Worm (Caenorhabditis elegans) whole organism, L3 larva: ENCODE data around the gene K07H8.9.
A peak's percentile ranks its signal among the peaks of the same experiment; 100 is the strongest.

Experiments
- R02D3.7 ChIP-seq: fragments of 150-350 bp; optimal IDR thresholded peaks from 2 replicates; lab custom pipeline; 2014; ENCODE audit warnings: missing biosample characterization, missing genetic modification characterization
- ZK546.5 ChIP-seq: sonication (generic microtip); optimal IDR thresholded peaks from 2 replicates; lab custom pipeline; 2017; ENCODE audit warnings: missing biosample characterization, missing genetic modification characterization
- ama-1 ChIP-seq: fragments of 150-350 bp; optimal IDR thresholded peaks from 2 replicates; lab custom pipeline; 2018
- ceh-16 ChIP-seq: sonication (generic microtip); optimal IDR thresholded peaks from 2 replicates; lab custom pipeline; 2017; ENCODE audit warnings: missing biosample characterization, missing genetic modification characterization
- ceh-82 ChIP-seq: fragments of 150-350 bp; optimal IDR thresholded peaks from 2 replicates; lab custom pipeline; 2014; ENCODE audit warnings: missing biosample characterization, missing genetic modification characterization
- ceh-9 ChIP-seq: sonication (generic microtip); optimal IDR thresholded peaks from 2 replicates; lab custom pipeline; 2018; ENCODE audit warnings: missing biosample characterization, missing genetic modification characterization
- egl-27 ChIP-seq: sonication (generic microtip); optimal IDR thresholded peaks from 4 replicates; lab custom pipeline; 2017; ENCODE audit warnings: missing biosample characterization, missing genetic modification reagents, missing genetic modification characterization
- egl-5 ChIP-seq: fragments of 150-350 bp; optimal IDR thresholded peaks from 2 replicates; lab custom pipeline; 2017; ENCODE audit warnings: missing biosample characterization, missing genetic modification reagents, missing genetic modification characterization, inconsistent platforms
- elt-1 ChIP-seq: fragments of 150-350 bp; optimal IDR thresholded peaks from 2 replicates; lab custom pipeline; 2014; ENCODE audit warnings: missing biosample characterization, missing genetic modification characterization
- elt-2 ChIP-seq: sonication (generic microtip); optimal IDR thresholded peaks from 2 replicates; lab custom pipeline; 2016; ENCODE audit warnings: missing genetic modification reagents, mild to moderate bottlenecking, missing genetic modification characterization, missing compliant biosample characterization
- fkh-2 ChIP-seq: fragments of 150-350 bp; optimal IDR thresholded peaks from 2 replicates; lab custom pipeline; 2014; ENCODE audit warnings: missing biosample characterization, missing genetic modification reagents, missing genetic modification characterization
- fos-1 ChIP-seq: fragments of 150-350 bp; optimal IDR thresholded peaks from 2 replicates; lab custom pipeline; 2014; ENCODE audit warnings: missing biosample characterization, missing genetic modification characterization
- hmg-11 ChIP-seq: sonication (generic microtip); optimal IDR thresholded peaks from 2 replicates; lab custom pipeline; 2016; ENCODE audit warnings: missing genetic modification characterization, missing compliant biosample characterization
- jun-1 ChIP-seq: fragments of 150-350 bp; optimal IDR thresholded peaks from 2 replicates; lab custom pipeline; 2014; ENCODE audit warnings: missing biosample characterization, missing genetic modification reagents, missing genetic modification characterization
- lin-15B ChIP-seq: fragments of 150-350 bp; optimal IDR thresholded peaks from 2 replicates; lab custom pipeline; 2014; ENCODE audit warnings: missing biosample characterization, missing genetic modification characterization
- lin-39 ChIP-seq: fragments of 150-350 bp; optimal IDR thresholded peaks from 2 replicates; lab custom pipeline; 2018; ENCODE audit warnings: missing biosample characterization, missing genetic modification reagents, missing genetic modification characterization
- lsy-12 ChIP-seq: sonication (generic microtip); optimal IDR thresholded peaks from 2 replicates; lab custom pipeline; 2016; ENCODE audit warnings: mild to moderate bottlenecking, missing genetic modification characterization, missing compliant biosample characterization
- nfya-1 ChIP-seq: sonication (generic microtip); optimal IDR thresholded peaks from 2 replicates; lab custom pipeline; 2017; ENCODE audit warnings: missing genetic modification characterization, mild to moderate bottlenecking, missing compliant biosample characterization, antibody characterized with exemption, moderate library complexity; ENCODE audit not compliant: insufficient read depth
- nhr-11 ChIP-seq: fragments of 150-350 bp; optimal IDR thresholded peaks from 2 replicates; lab custom pipeline; 2014; ENCODE audit warnings: missing biosample characterization, missing genetic modification characterization
- nhr-12 ChIP-seq: fragments of 150-350 bp; optimal IDR thresholded peaks from 2 replicates; lab custom pipeline; 2014; ENCODE audit warnings: missing biosample characterization, missing genetic modification characterization
- nhr-23 ChIP-seq: fragments of 150-350 bp; optimal IDR thresholded peaks from 2 replicates; lab custom pipeline; 2014; ENCODE audit warnings: missing biosample characterization, missing genetic modification reagents, missing genetic modification characterization
- nhr-237 ChIP-seq: fragments of 150-350 bp; optimal IDR thresholded peaks from 2 replicates; lab custom pipeline; 2014; ENCODE audit warnings: missing biosample characterization, missing genetic modification characterization
- nhr-25 ChIP-seq: sonication (generic microtip); optimal IDR thresholded peaks from 2 replicates; lab custom pipeline; 2017; ENCODE audit warnings: missing biosample characterization, missing genetic modification characterization
- nhr-28 ChIP-seq: fragments of 150-350 bp; optimal IDR thresholded peaks from 2 replicates; lab custom pipeline; 2014; ENCODE audit warnings: missing biosample characterization, missing genetic modification characterization
- nhr-43 ChIP-seq: sonication (generic microtip); optimal IDR thresholded peaks from 2 replicates; lab custom pipeline; 2016; ENCODE audit warnings: mild to moderate bottlenecking, missing genetic modification characterization, missing compliant biosample characterization; ENCODE audit not compliant: poor library complexity, severe bottlenecking
- nhr-76 ChIP-seq: fragments of 150-350 bp; sonication (generic microtip); optimal IDR thresholded peaks from 5 replicates; lab custom pipeline; 2014; ENCODE audit warnings: missing biosample characterization, missing genetic modification characterization
- pha-4 ChIP-seq: fragments of 150-350 bp; optimal IDR thresholded peaks from 2 replicates; lab custom pipeline; 2014; ENCODE audit warnings: missing biosample characterization, missing genetic modification reagents, missing genetic modification characterization
- pqm-1 ChIP-seq: fragments of 150-350 bp; optimal IDR thresholded peaks from 2 replicates; lab custom pipeline; 2017; ENCODE audit warnings: missing biosample characterization, missing genetic modification characterization, inconsistent platforms
- sea-2 ChIP-seq: fragments of 150-350 bp; sonication (generic microtip); optimal IDR thresholded peaks from 4 replicates; lab custom pipeline; 2014; ENCODE audit warnings: missing biosample characterization, missing genetic modification reagents, missing genetic modification characterization
- snpc-4 ChIP-seq: fragments of 150-350 bp; optimal IDR thresholded peaks from 2 replicates; lab custom pipeline; 2014; ENCODE audit warnings: missing biosample characterization, missing genetic modification characterization
- tbx-2 ChIP-seq: sonication (generic microtip); optimal IDR thresholded peaks from 2 replicates; lab custom pipeline; 2016; ENCODE audit warnings: mild to moderate bottlenecking, missing genetic modification characterization, missing compliant biosample characterization
- unc-39 ChIP-seq: sonication (generic microtip); optimal IDR thresholded peaks from 4 replicates; lab custom pipeline; 2017; ENCODE audit warnings: missing biosample characterization, missing genetic modification characterization
- unc-62 ChIP-seq: fragments of 150-350 bp; sonication (generic microtip); optimal IDR thresholded peaks from 4 replicates; lab custom pipeline; 2014; ENCODE audit warnings: missing biosample characterization, missing genetic modification reagents, missing genetic modification characterization
- zag-1 ChIP-seq: fragments of 150-350 bp; optimal IDR thresholded peaks from 2 replicates; lab custom pipeline; 2014; ENCODE audit warnings: missing biosample characterization, missing genetic modification characterization
- ztf-11 ChIP-seq: fragments of 150-350 bp; optimal IDR thresholded peaks from 2 replicates; lab custom pipeline; 2014; ENCODE audit warnings: missing biosample characterization, missing genetic modification characterization
- ztf-4 ChIP-seq: fragments of 150-350 bp; optimal IDR thresholded peaks from 2 replicates; lab custom pipeline; 2014; ENCODE audit warnings: missing biosample characterization, missing genetic modification characterization

Gene K07H8.9

DNA sequence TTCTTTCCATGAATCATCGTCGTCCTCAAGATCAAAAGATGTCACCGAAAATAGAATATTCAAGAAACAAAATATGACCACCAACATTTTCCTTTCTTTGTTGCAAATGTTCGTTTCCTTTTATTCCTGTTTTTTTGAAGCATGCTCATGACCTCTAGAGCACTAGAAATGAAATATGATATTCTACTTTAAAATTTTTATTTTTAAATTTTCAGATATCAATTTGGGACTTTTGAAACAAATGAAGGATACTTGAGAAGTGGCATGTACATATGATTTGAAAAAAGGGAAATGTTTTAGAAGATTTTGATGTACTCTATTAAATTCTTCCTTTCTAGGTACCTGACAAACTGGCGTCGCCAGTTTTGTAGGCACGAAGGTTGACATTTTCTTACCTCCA lies 11.0 kb downstream of the K07H8.9 start, which contains the start of gene K07H8.11:
K07H8.11 (minus strand) TSS at position 101 of the 400 bp plus-strand sequence.
- TF ChIP-seq nfya-1 (tag; lab: Kevin White, UChicago) (no peak), fkh-2 (no peak), nhr-11 (tag; lab: Kevin White, UChicago) (no peak), lsy-12 (no peak)

DNA sequence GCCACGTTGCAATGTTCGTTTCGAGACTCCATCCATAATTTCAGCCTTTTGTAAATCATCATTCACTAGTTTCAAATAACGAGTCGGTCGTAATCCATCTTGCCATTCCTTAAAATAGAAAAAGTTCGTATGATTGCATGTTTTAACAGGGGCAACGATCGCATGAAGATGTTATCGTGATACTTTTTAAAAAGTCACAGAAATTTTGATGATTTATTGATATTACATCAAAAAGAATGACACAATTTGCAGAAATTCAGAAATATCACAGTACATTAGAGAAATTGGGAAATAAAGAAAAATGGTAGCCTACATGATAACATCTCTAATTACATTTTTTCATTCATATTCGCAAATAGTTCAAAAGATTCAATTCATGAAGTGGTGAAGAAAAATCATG lies 12.9 kb downstream of the K07H8.9 start:
- TF ChIP-seq ztf-4 (tag; lab: Kevin White, UChicago) (no peak), nhr-25 (no peak), ceh-9 (tag; lab: Kevin White, UChicago) (no peak), elt-1 (tag; lab: Kevin White, UChicago) (peak; percentile 66), nhr-11 (tag; lab: Kevin White, UChicago) (no peak), unc-39 (tag; lab: Kevin White, UChicago) (no peak), ama-1 (no peak), nhr-12 (tag; lab: Kevin White, UChicago) (no peak)

- no peak for TF ChIP-seq ceh-16 (tag; lab: Kevin White, UChicago)
- TF ChIP-seq ama-1 = no peak
- TF ChIP-seq ceh-82 (tag; lab: Kevin White, UChicago) = no peak
- TF ChIP-seq elt-2 (tag; lab: Kevin White, UChicago) = no peak
- no peak for TF ChIP-seq egl-5 (tag; lab: Kevin White, UChicago)
- TF ChIP-seq fkh-2 = no peak
- no peak for TF ChIP-seq ceh-9 (tag; lab: Kevin White, UChicago)
- TF ChIP-seq zag-1 (tag; lab: Kevin White, UChicago) = no peak
Observed at ce11 chrIV:8268024-8268423, 18.3 kb downstream of the K07H8.9 start, which contains the start of the genes K07H8.5 and K07H8.8. Gene K07H8.5 (plus strand): TSS chrIV:8268324. Gene K07H8.8 (minus strand): TSS chrIV:8268412.

DNA sequence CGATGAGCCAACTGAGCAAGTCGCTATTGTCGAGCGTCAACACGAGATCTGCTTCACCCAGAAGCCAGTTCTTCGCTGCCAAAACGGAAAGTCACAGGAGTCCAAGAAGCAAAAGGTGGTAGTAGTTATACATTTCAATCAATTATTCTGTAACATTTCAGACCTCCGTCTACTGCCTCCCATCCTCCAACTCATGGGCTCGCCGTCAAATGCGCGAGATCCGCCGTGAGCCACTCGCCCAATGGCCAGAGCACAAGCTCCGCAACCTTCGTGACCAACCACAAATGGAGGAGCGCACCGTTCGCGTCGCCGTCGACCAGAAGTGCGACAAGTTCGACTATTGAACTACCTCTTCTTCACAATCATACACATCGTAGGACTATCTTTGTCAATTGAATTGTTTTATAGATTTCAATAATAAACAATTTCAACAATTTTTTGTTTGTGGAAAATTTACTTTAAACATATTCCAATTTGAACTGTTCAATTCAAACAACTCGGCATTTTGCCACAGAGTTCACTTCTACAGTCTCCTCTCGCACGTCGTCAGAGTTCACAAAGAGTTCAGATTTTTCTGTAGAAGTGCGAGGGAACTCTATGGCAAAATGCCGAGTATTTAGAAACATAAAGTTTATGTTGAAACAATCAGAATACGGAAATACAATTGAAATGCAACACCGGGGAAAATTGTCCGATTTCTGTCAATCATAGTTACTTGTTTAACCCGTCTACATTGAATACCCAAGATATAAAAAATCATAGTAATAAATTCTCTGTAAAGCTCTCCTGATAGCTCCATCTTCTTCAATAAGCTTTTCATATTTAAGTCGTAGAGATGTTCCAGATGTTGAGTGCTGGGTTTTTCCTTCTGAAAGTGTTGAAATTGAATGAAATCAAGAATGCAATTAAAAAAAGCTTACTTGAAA lies 20.0 kb downstream of the K07H8.9 start:
- TF ChIP-seq pqm-1 (tag; lab: Kevin White, UChicago) (no peak), jun-1 (tag; lab: Kevin White, UChicago) (no peak), nhr-23 (tag; lab: Kevin White, UChicago) (no peak), elt-2 (tag; lab: Kevin White, UChicago) (no peak), egl-27 (no peak), ZK546.5 (tag; lab: Kevin White, UChicago) (no peak), tbx-2 (tag; lab: Kevin White, UChicago) (no peak), R02D3.7 (tag; lab: Kevin White, UChicago) (no peak), snpc-4 (tag; lab: Kevin White, UChicago) (no peak), nhr-28 (tag; lab: Kevin White, UChicago) (no peak), fos-1 (tag; lab: Kevin White, UChicago) (no peak), hmg-11 (tag; lab: Kevin White, UChicago) (no peak)
- TF ChIP-seq, all 47 proteins: peak for 0

- no peak for TF ChIP-seq egl-27
- TF ChIP-seq, all 47 proteins: peak for 0
Observed at ce11 chrIV:8262671-8263070, 23.6 kb downstream of the K07H8.9 start.

- TF ChIP-seq nhr-76 (tag; lab: Kevin White, UChicago) (no peak), ztf-11 (tag; lab: Kevin White, UChicago) (no peak), egl-27 (no peak), ama-1 (no peak), pqm-1 (tag; lab: Kevin White, UChicago) (no peak), lin-15B (tag; lab: Kevin White, UChicago) (no peak), lin-39 (tag; lab: Kevin White, UChicago) (no peak), fkh-2 (no peak), sea-2 (GFP tag; lab: Kevin White, UChicago) (no peak), unc-62 (GFP tag; lab: Kevin White, UChicago) (no peak), pha-4 (no peak), nhr-237 (tag; lab: Kevin White, UChicago) (no peak), elt-1 (tag; lab: Kevin White, UChicago) (no peak), zag-1 (tag; lab: Kevin White, UChicago) (no peak), nhr-43 (tag; lab: Kevin White, UChicago) (no peak), snpc-4 (tag; lab: Kevin White, UChicago) (no peak)
Observed at ce11 chrIV:8260848-8261638, 25.2 kb downstream of the K07H8.9 start, which contains the start of gene vit-6. Gene vit-6 (plus strand): TSS chrIV:8261157.
